Worm (Caenorhabditis elegans): ENCODE measurements around the gene F56D6.23.

F56D6.23 gene

ce11 chrIV:3956705-3957104 is 38.4 kb downstream of the F56D6.23 start, which contains the start of gene clec-74:
Gene clec-74 (plus strand): TSS chrIV:3957005.
- no peak for TF ChIP-seq sem-2 (GFP tag; optimal IDR thresholded peaks at IDR 0.05)
- no peak for TF ChIP-seq ceh-43 (GFP tag; optimal IDR thresholded peaks at IDR 0.05)
- TF ChIP-seq elt-1 (tag; optimal IDR thresholded peaks at IDR 0.05; ENCODE audit: borderline replicate concordance, insufficient read depth) = no peak
- TF ChIP-seq M03D4.4 (tag; optimal IDR thresholded peaks at IDR 0.05) = no peak
- no peak for TF ChIP-seq ztf-11 (tag; optimal IDR thresholded peaks at IDR 0.05)
- TF ChIP-seq nhr-2 (tag; optimal IDR thresholded peaks at IDR 0.05) = no peak
- TF ChIP-seq tbx-8 (GFP tag; optimal IDR thresholded peaks at IDR 0.05) = no peak
- TF ChIP-seq lin-32 (GFP tag; optimal IDR thresholded peaks at IDR 0.05) = no peak
- no peak for TF ChIP-seq ces-1 (GFP tag; optimal IDR thresholded peaks at IDR 0.05)
- no peak for TF ChIP-seq zip-8 (tag; optimal IDR thresholded peaks at IDR 0.05)
- no peak for TF ChIP-seq snpc-4 (tag; optimal IDR thresholded peaks at IDR 0.05)
- TF ChIP-seq nhr-12 (tag; optimal IDR thresholded peaks at IDR 0.05) = no peak
- no peak for TF ChIP-seq lsy-2 (tag; optimal IDR thresholded peaks at IDR 0.05)

ce11 chrIV:3960396-3960795 is 42.1 kb downstream of the F56D6.23 start, which contains the start of gene clec-75:
Gene clec-75 (plus strand): TSS chrIV:3960734.
- TF ChIP-seq unc-120 (tag; optimal IDR thresholded peaks at IDR 0.05; ENCODE audit: poor library complexity, severe bottlenecking) (no peak), bed-3 (GFP tag; optimal IDR thresholded peaks at IDR 0.05) (no peak), ceh-83 (GFP tag; optimal IDR thresholded peaks at IDR 0.05) (no peak), hlh-1 (tag; optimal IDR thresholded peaks at IDR 0.05) (no peak), ham-2 (GFP tag; optimal IDR thresholded peaks at IDR 0.05) (no peak), zip-8 (tag; optimal IDR thresholded peaks at IDR 0.05) (no peak), snpc-4 (tag; optimal IDR thresholded peaks at IDR 0.05) (no peak), pha-4 (tag; optimal IDR thresholded peaks at IDR 0.05) (no peak), blmp-1 (tag; optimal IDR thresholded peaks at IDR 0.05) (no peak), ceh-39 (tag; optimal IDR thresholded peaks at IDR 0.05) (no peak), sem-2 (GFP tag; optimal IDR thresholded peaks at IDR 0.05) (no peak), lin-32 (GFP tag; optimal IDR thresholded peaks at IDR 0.05) (no peak), ces-1 (GFP tag; optimal IDR thresholded peaks at IDR 0.05) (no peak), unc-39 (tag; optimal IDR thresholded peaks at IDR 0.05) (no peak), nhr-12 (tag; optimal IDR thresholded peaks at IDR 0.05) (no peak), lin-13 (tag; optimal IDR thresholded peaks at IDR 0.05) (no peak), ceh-43 (GFP tag; optimal IDR thresholded peaks at IDR 0.05) (no peak)

ce11 chrIV:3962584-3962983 is 44.3 kb downstream of the F56D6.23 start, which contains the start of gene Y46C8AM.1:
Gene Y46C8AM.1 (plus strand): TSS chrIV:3962884.
- TF ChIP-seq M03D4.4 (tag; optimal IDR thresholded peaks at IDR 0.05) = no peak
- no peak for TF ChIP-seq lsy-2 (tag; optimal IDR thresholded peaks at IDR 0.05)
- no peak for TF ChIP-seq ceh-83 (GFP tag; optimal IDR thresholded peaks at IDR 0.05)
- no peak for TF ChIP-seq mab-5 (tag; optimal IDR thresholded peaks at IDR 0.05)
- no peak for TF ChIP-seq lin-13 (tag; optimal IDR thresholded peaks at IDR 0.05)
- TF ChIP-seq snpc-4 (tag; optimal IDR thresholded peaks at IDR 0.05) = no peak
- no peak for TF ChIP-seq sem-2 (GFP tag; optimal IDR thresholded peaks at IDR 0.05)
- TF ChIP-seq hlh-1 (tag; optimal IDR thresholded peaks at IDR 0.05) = no peak
- TF ChIP-seq unc-39 (tag; optimal IDR thresholded peaks at IDR 0.05) = no peak
- no peak for TF ChIP-seq blmp-1 (tag; optimal IDR thresholded peaks at IDR 0.05)
- TF ChIP-seq pha-4 (tag; optimal IDR thresholded peaks at IDR 0.05) = no peak

- no peak for TF ChIP-seq nhr-28 (tag; optimal IDR thresholded peaks at IDR 0.05)
- no peak for TF ChIP-seq blmp-1 (tag; optimal IDR thresholded peaks at IDR 0.05)
- no peak for TF ChIP-seq M03D4.4 (tag; optimal IDR thresholded peaks at IDR 0.05)
- TF ChIP-seq nhr-237 (tag; optimal IDR thresholded peaks at IDR 0.05) = no peak
These were observed 45.2 kb downstream of the F56D6.23 start for ce11 chrIV:3963498-3963897.

ce11 chrIV:3965013-3965412 is 46.8 kb downstream of the F56D6.23 start, which contains the start of gene clec-76:
Gene clec-76 (plus strand): TSS chrIV:3965246.
- TF ChIP-seq sptf-1 (tag; optimal IDR thresholded peaks at IDR 0.05) (no peak), pha-4 (tag; optimal IDR thresholded peaks at IDR 0.05) (no peak), tbx-8 (GFP tag; optimal IDR thresholded peaks at IDR 0.05) (no peak), ceh-43 (GFP tag; optimal IDR thresholded peaks at IDR 0.05) (no peak)

Measured in whole organism, mixed stage, embryonic.